Fruit fly (Drosophila melanogaster) whole organism, embryonic: ENCODE results near the gene SdhC.

Experiments used
- Atf-2 ChIP-seq: fragments of 200-800 bp; sonication (Bioruptor generic); optimal IDR thresholded peaks from 2 replicates; lab custom pipeline; 2016; ENCODE audit warnings: missing biosample characterization, missing genetic modification characterization
- CG10979 ChIP-seq: fragments of 200-800 bp; sonication (Bioruptor generic); optimal IDR thresholded peaks from 2 replicates; lab custom pipeline; 2018; ENCODE audit warnings: missing biosample characterization, mild to moderate bottlenecking, missing genetic modification characterization, moderate library complexity
- CG11560 ChIP-seq: fragments of 200-800 bp; sonication (Bioruptor generic); IDR thresholded peaks from 3 replicates; pipeline ENCODE4 v1.3.6; 2022; ENCODE audit warnings: missing biosample characterization, missing genetic modification characterization
- CG12219 ChIP-seq: fragments of 200-800 bp; sonication (Bioruptor generic); optimal IDR thresholded peaks from 3 replicates; lab custom pipeline; 2018; ENCODE audit warnings: missing biosample characterization, mild to moderate bottlenecking, missing genetic modification characterization
- CG18476 ChIP-seq: fragments of 200-800 bp; sonication (Bioruptor generic); optimal IDR thresholded peaks from 2 replicates; lab custom pipeline; 2016; ENCODE audit warnings: missing biosample characterization, mild to moderate bottlenecking, missing genetic modification characterization
- CG31224 ChIP-seq: fragments of 200-800 bp; sonication (Bioruptor generic); IDR thresholded peaks from 2 replicates; pipeline ENCODE4 v1.3.6; 2022; ENCODE audit warnings: missing biosample characterization, missing genetic modification characterization
- CG32772 ChIP-seq: fragments of 200-800 bp; sonication (Bioruptor generic); IDR thresholded peaks from 2 replicates; pipeline ENCODE4 v1.3.6; 2022; ENCODE audit warnings: missing biosample characterization, missing genetic modification characterization
- CG3281 ChIP-seq: fragments of 200-800 bp; sonication (Bioruptor generic); optimal IDR thresholded peaks from 3 replicates; lab custom pipeline; 2017; ENCODE audit warnings: missing biosample characterization, mild to moderate bottlenecking, missing genetic modification characterization
- CG33213 ChIP-seq: fragments of 200-800 bp; sonication (Bioruptor generic); optimal IDR thresholded peaks from 3 replicates; lab custom pipeline; 2016; ENCODE audit warnings: missing biosample characterization, missing genetic modification characterization
- CG3407 ChIP-seq: fragments of 200-800 bp; sonication (Bioruptor generic); optimal IDR thresholded peaks from 2 replicates; lab custom pipeline; 2018; ENCODE audit warnings: missing biosample characterization, mild to moderate bottlenecking, missing genetic modification characterization
- CG4404 ChIP-seq: fragments of 200-800 bp; sonication (Bioruptor generic); IDR thresholded peaks from 2 replicates; pipeline ENCODE4 v1.3.6; 2022; ENCODE audit warnings: missing biosample characterization, missing genetic modification characterization
- CG7556 ChIP-seq: fragments of 200-800 bp; sonication (Bioruptor generic); optimal IDR thresholded peaks from 2 replicates; lab custom pipeline; 2017; ENCODE audit warnings: missing biosample characterization, mild to moderate bottlenecking, missing genetic modification characterization
- CG7745 ChIP-seq: fragments of 200-800 bp; sonication (Bioruptor generic); optimal IDR thresholded peaks from 2 replicates; lab custom pipeline; 2018; ENCODE audit warnings: missing biosample characterization, mild to moderate bottlenecking, missing genetic modification characterization, moderate library complexity
- CG7987 ChIP-seq: fragments of 200-800 bp; sonication (Bioruptor generic); optimal IDR thresholded peaks from 2 replicates; lab custom pipeline; 2018; ENCODE audit warnings: missing biosample characterization, mild to moderate bottlenecking, missing genetic modification characterization, moderate library complexity
- CG8924 ChIP-seq: fragments of 200-800 bp; optimal IDR thresholded peaks from 3 replicates; lab custom pipeline; 2019; ENCODE audit warnings: missing biosample characterization, mild to moderate bottlenecking, missing genetic modification characterization, moderate library complexity
- CG9437 ChIP-seq: fragments of 200-800 bp; sonication (Bioruptor generic); optimal IDR thresholded peaks from 2 replicates; lab custom pipeline; 2018; ENCODE audit warnings: missing biosample characterization, mild to moderate bottlenecking, missing genetic modification characterization
- CG9797 ChIP-seq: fragments of 200-800 bp; sonication (Bioruptor generic); optimal IDR thresholded peaks from 3 replicates; lab custom pipeline; 2018; ENCODE audit warnings: missing biosample characterization, mild to moderate bottlenecking, missing genetic modification characterization
- D19A ChIP-seq: fragments of 200-800 bp; optimal IDR thresholded peaks from 3 replicates; lab custom pipeline; 2019; ENCODE audit warnings: missing biosample characterization, mild to moderate bottlenecking, missing genetic modification characterization, moderate library complexity
- Dbx ChIP-seq: fragments of 200-800 bp; sonication (Bioruptor generic); IDR thresholded peaks from 3 replicates; pipeline ENCODE4 v1.3.6; 2022; ENCODE audit warnings: missing biosample characterization, missing genetic modification characterization
- Deaf1 ChIP-seq: fragments of 200-800 bp; optimal IDR thresholded peaks from 3 replicates; lab custom pipeline; 2019; ENCODE audit warnings: missing biosample characterization, mild to moderate bottlenecking, missing genetic modification characterization, moderate library complexity
- Dip3 ChIP-seq: fragments of 200-800 bp; sonication (Bioruptor generic); optimal IDR thresholded peaks from 3 replicates; lab custom pipeline; 2016; ENCODE audit warnings: missing biosample characterization, missing genetic modification characterization
- Dp ChIP-seq: fragments of 200-800 bp; sonication (Bioruptor generic); optimal IDR thresholded peaks from 2 replicates; lab custom pipeline; 2018; ENCODE audit warnings: missing biosample characterization, mild to moderate bottlenecking, missing genetic modification characterization, moderate library complexity
- HmgZ ChIP-seq: fragments of 200-800 bp; sonication (Bioruptor generic); optimal IDR thresholded peaks from 2 replicates; lab custom pipeline; 2018; ENCODE audit warnings: missing biosample characterization, mild to moderate bottlenecking, missing genetic modification characterization
- Hr78 ChIP-seq, 2 experiments: fragments of 200-800 bp in 1 of 2; fragments of >200 bp in 1 of 2; sonication (Bioruptor generic) in 1 of 2; optimal IDR thresholded peaks; 2 replicates each; lab custom pipeline; 2017 to 2019; ENCODE audit warnings: missing biosample characterization in 2 of 2, missing genetic modification characterization in 2 of 2, mild to moderate bottlenecking in 1 of 2, moderate library complexity in 1 of 2
- NFAT ChIP-seq: fragments of 200-800 bp; sonication (Bioruptor generic); IDR thresholded peaks from 2 replicates; pipeline ENCODE4 v1.3.6; 2022; ENCODE audit warnings: missing biosample characterization, missing genetic modification characterization
- NfI ChIP-seq: fragments of 200-800 bp; sonication (Bioruptor generic); optimal IDR thresholded peaks from 3 replicates; lab custom pipeline; 2018; ENCODE audit warnings: missing biosample characterization, mild to moderate bottlenecking, missing genetic modification characterization, moderate library complexity
- Sin3A ChIP-seq: fragments of >200 bp; optimal IDR thresholded peaks from 2 replicates; lab custom pipeline; 2018
- YL-1 ChIP-seq: fragments of 200-800 bp; sonication (Bioruptor generic); optimal IDR thresholded peaks from 3 replicates; lab custom pipeline; 2017; ENCODE audit warnings: missing biosample characterization, mild to moderate bottlenecking, missing genetic modification characterization
- ato ChIP-seq: fragments of 200-800 bp; sonication (Bioruptor generic); IDR thresholded peaks from 2 replicates; pipeline ENCODE4 v1.3.6; 2022; ENCODE audit warnings: missing biosample characterization, missing genetic modification characterization; ENCODE audit not compliant: partially characterized antibody
- az2 ChIP-seq: fragments of 200-800 bp; sonication (Bioruptor generic); optimal IDR thresholded peaks from 3 replicates; lab custom pipeline; 2016; ENCODE audit warnings: missing biosample characterization, missing genetic modification characterization
- bowl ChIP-seq: fragments of 200-800 bp; sonication (Bioruptor generic); IDR thresholded peaks from 2 replicates; pipeline ENCODE4 v1.3.6; 2022; ENCODE audit warnings: missing biosample characterization, missing genetic modification characterization
- br ChIP-seq: fragments of >200 bp; optimal IDR thresholded peaks from 2 replicates; lab custom pipeline; 2017
- crp ChIP-seq, 2 experiments: fragments of 200-800 bp; sonication (Bioruptor generic); optimal IDR thresholded peaks; 2 replicates in 1 of 2; 3 replicates in 1 of 2; lab custom pipeline; 2017; ENCODE audit warnings: missing biosample characterization in 2 of 2, missing genetic modification characterization in 2 of 2, mild to moderate bottlenecking in 1 of 2, moderate library complexity in 1 of 2
- dm ChIP-seq: fragments of 200-800 bp; sonication (Bioruptor generic); optimal IDR thresholded peaks from 3 replicates; lab custom pipeline; 2016; ENCODE audit warnings: missing biosample characterization, missing genetic modification characterization
- dmrt11E ChIP-seq: fragments of 200-800 bp; sonication (Bioruptor generic); optimal IDR thresholded peaks from 3 replicates; lab custom pipeline; 2018; ENCODE audit warnings: missing biosample characterization, mild to moderate bottlenecking, missing genetic modification characterization, moderate library complexity
- exex ChIP-seq: fragments of 200-800 bp; sonication (Bioruptor generic); optimal IDR thresholded peaks from 4 replicates; lab custom pipeline; 2018; ENCODE audit warnings: missing biosample characterization, mild to moderate bottlenecking, missing genetic modification characterization, moderate library complexity
- gfzf ChIP-seq: fragments of 200-800 bp; sonication (Bioruptor generic); optimal IDR thresholded peaks from 2 replicates; lab custom pipeline; 2016; ENCODE audit warnings: missing biosample characterization, mild to moderate bottlenecking, missing genetic modification characterization, moderate library complexity
- jumu ChIP-seq: fragments of 200-800 bp; sonication (Bioruptor generic); optimal IDR thresholded peaks from 3 replicates; lab custom pipeline; 2016; ENCODE audit warnings: missing biosample characterization, missing genetic modification characterization
- mam ChIP-seq: fragments of 200-800 bp; sonication (Bioruptor generic); optimal IDR thresholded peaks from 3 replicates; lab custom pipeline; 2016; ENCODE audit warnings: missing biosample characterization, missing genetic modification characterization
- peb ChIP-seq: fragments of 200-800 bp; sonication (Bioruptor generic); IDR thresholded peaks from 2 replicates; pipeline ENCODE4 v1.3.6; 2022; ENCODE audit warnings: missing biosample characterization, missing genetic modification characterization
- pfk ChIP-seq: fragments of 200-800 bp; sonication (Bioruptor generic); optimal IDR thresholded peaks from 2 replicates; lab custom pipeline; 2018; ENCODE audit warnings: missing biosample characterization, mild to moderate bottlenecking, missing genetic modification characterization, moderate library complexity
- pnt ChIP-seq: fragments of 200-800 bp; sonication (Bioruptor generic); optimal IDR thresholded peaks from 3 replicates; lab custom pipeline; 2016; ENCODE audit warnings: missing biosample characterization, missing genetic modification characterization
- pzg ChIP-seq: fragments of 200-800 bp; sonication (Bioruptor generic); optimal IDR thresholded peaks from 3 replicates; lab custom pipeline; 2018; ENCODE audit warnings: missing biosample characterization, mild to moderate bottlenecking, missing genetic modification characterization, moderate library complexity
- sens-2 ChIP-seq: fragments of 200-800 bp; sonication (Bioruptor generic); IDR thresholded peaks from 2 replicates; pipeline ENCODE4 v1.3.6; 2022; ENCODE audit warnings: missing biosample characterization, missing genetic modification characterization
- sim ChIP-seq: fragments of 200-800 bp; sonication (Bioruptor generic); IDR thresholded peaks from 2 replicates; pipeline ENCODE4 v1.3.6; 2022; ENCODE audit warnings: missing biosample characterization, missing genetic modification characterization
- vvl ChIP-seq: fragments of 200-800 bp; sonication (Bioruptor generic); IDR thresholded peaks from 2 replicates; pipeline ENCODE4 v1.3.6; 2022; ENCODE audit warnings: missing biosample characterization, missing genetic modification characterization

SdhC gene

dm6 chr3R:11231705-11232261 is 22.1 kb upstream of the SdhC start, which contains the start of the genes CG17187 and Dph3 (continued):
- TF ChIP-seq CG18476 (GFP tag; lab: Kevin White, UChicago): no peak
- no peak for TF ChIP-seq peb (GFP tag; lab: Robert Waterston, UW)
- no peak for TF ChIP-seq Dip3 (GFP tag; lab: Kevin White, UChicago)
- TF ChIP-seq dm: peak; percentile 74
- TF ChIP-seq exex (tag; lab: Kevin White, UChicago): no peak
- TF ChIP-seq HmgZ (tag; lab: Kevin White, UChicago): peak; percentile 3
- TF ChIP-seq crp (GFP tag; optimal IDR thresholded peaks at IDR 0.05; lab: Kevin White, UChicago): peak; percentile 71 to 91
- peak; percentile 26; the same call in 1 of the 2 replicates for TF ChIP-seq vvl
- TF ChIP-seq CG3407 (GFP tag; lab: Kevin White, UChicago): no peak
- no peak for TF ChIP-seq CG3281 (GFP tag; lab: Kevin White, UChicago)
- no peak for TF ChIP-seq dmrt11E (tag; lab: Kevin White, UChicago)
- TF ChIP-seq NFAT: no peak
- no peak for TF ChIP-seq Deaf1 (tag; lab: Kevin White, UChicago)
- TF ChIP-seq gfzf (GFP tag; lab: Kevin White, UChicago): peak; percentile 56
- no peak for TF ChIP-seq br (lab: Kevin White, UChicago)
- TF ChIP-seq Hr78 (GFP tag; optimal IDR thresholded peaks at IDR 0.05; lab: Kevin White, UChicago): no peak
- TF ChIP-seq CG10979 (tag; lab: Kevin White, UChicago): peak; percentile 35
- no peak for TF ChIP-seq CG9437 (GFP tag; lab: Kevin White, UChicago)
- TF ChIP-seq pnt (GFP tag; lab: Kevin White, UChicago): no peak
- no peak for TF ChIP-seq D19A (tag; lab: Kevin White, UChicago)
- peak; percentile 36 for TF ChIP-seq YL-1 (GFP tag; lab: Kevin White, UChicago)
- TF ChIP-seq NfI: no peak
- no peak for TF ChIP-seq CG11560 (tag; lab: Robert Waterston, UW)
- no peak for TF ChIP-seq CG33213 (GFP tag; lab: Kevin White, UChicago)
- TF ChIP-seq CG4404: no peak
- peak; percentile 14 for TF ChIP-seq Sin3A (lab: Kevin White, UChicago)
- TF ChIP-seq pfk (GFP tag; lab: Kevin White, UChicago): no peak
- no peak for TF ChIP-seq jumu (GFP tag; lab: Kevin White, UChicago)
- no peak for TF ChIP-seq mam (GFP tag; lab: Kevin White, UChicago)
- peak; percentile 40 for TF ChIP-seq pzg (GFP tag; lab: Kevin White, UChicago)
- TF ChIP-seq sens-2 (GFP tag; lab: Robert Waterston, UW): no peak
- TF ChIP-seq CG7745 (tag; lab: Kevin White, UChicago): no peak
- TF ChIP-seq ato: no peak
- TF ChIP-seq sim (GFP tag; lab: Robert Waterston, UW): no peak
- peak; percentile 15 for TF ChIP-seq CG9797 (GFP tag; lab: Kevin White, UChicago)
- no peak for TF ChIP-seq bowl (GFP tag; lab: Robert Waterston, UW)
- TF ChIP-seq CG32772 (GFP tag; lab: Robert Waterston, UW): no peak
- no peak for TF ChIP-seq CG12219
- no peak for TF ChIP-seq az2 (GFP tag; lab: Kevin White, UChicago)
- TF ChIP-seq CG31224: no peak
- TF ChIP-seq Atf-2: no peak
- no peak for TF ChIP-seq CG7556 (GFP tag; lab: Kevin White, UChicago)
- peak; percentile 10 for TF ChIP-seq Dp (GFP tag; lab: Kevin White, UChicago)
- peak; percentile 19 for TF ChIP-seq CG8924 (tag; lab: Kevin White, UChicago)
- no peak for TF ChIP-seq Dbx (GFP tag; lab: Robert Waterston, UW)
- no peak for TF ChIP-seq CG7987 (GFP tag; lab: Kevin White, UChicago)
- TF ChIP-seq, all 482 proteins: peak for 21
